Worm (Caenorhabditis elegans) whole organism, late embryonic: ENCODE results near the gene akt-2.

Experiments
- ceh-9 ChIP-seq: sonication (generic microtip); optimal IDR thresholded peaks from 2 replicates; lab custom pipeline; 2016; ENCODE audit warnings: mild to moderate bottlenecking, missing genetic modification characterization, inconsistent platforms, missing compliant biosample characterization
- nhr-11 ChIP-seq: fragments of 150-350 bp; optimal IDR thresholded peaks from 2 replicates; lab custom pipeline; 2014; ENCODE audit warnings: missing biosample characterization, missing genetic modification characterization

ce11 chrX:14134244-14134643 is 13.3 kb upstream of the akt-2 start, which contains the start of gene F28H6.8:
- TF ChIP-seq nhr-11 (tag; lab: Kevin White, UChicago) = no peak
- no peak for TF ChIP-seq ceh-9 (tag; lab: Kevin White, UChicago)
